Worm (Caenorhabditis elegans): ENCODE data around the gene C35B8.3.
"Not testable (repeated sequence)": the region's sequence is repeated elsewhere in the genome, so short reads cannot be mapped to it uniquely, and the experiment has no call there.

DNA sequence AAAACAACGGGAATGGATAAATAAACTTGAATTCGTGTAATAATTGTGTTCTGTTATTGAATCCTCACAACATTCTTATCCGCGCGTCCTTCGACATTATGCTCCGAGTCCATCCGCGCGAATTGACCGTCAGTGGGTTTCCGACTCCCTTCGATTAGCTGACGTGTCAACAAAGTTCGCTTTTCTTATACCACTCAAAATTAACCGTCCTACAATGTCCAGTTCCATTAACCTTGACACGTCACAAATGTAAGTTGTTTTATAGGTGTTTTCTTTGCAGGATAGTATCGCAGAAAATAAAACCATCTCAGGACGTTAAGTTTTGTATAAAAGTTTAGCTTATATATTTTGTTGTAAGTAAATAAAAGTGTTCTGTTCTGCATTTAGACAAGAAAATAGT is 10.3 kb upstream of the C35B8.3 start, which contains the start of gene crb-3:
- not testable (repeated sequence) for TF ChIP-seq W03F9.2, dao-5, him-1 (tag; optimal IDR thresholded peaks at IDR 0.05)

All from whole organism, L4/young adult.